Worm (Caenorhabditis elegans) whole organism, L2 larva: Measurements from ENCODE around the gene D1046.18.

ENCODE experiments used
- egl-27 ChIP-seq: sonication (generic microtip); optimal IDR thresholded peaks from 3 replicates; lab custom pipeline; 2017; ENCODE audit warnings: missing biosample characterization, missing genetic modification reagents, missing genetic modification characterization
- elt-1 ChIP-seq: fragments of 150-350 bp; optimal IDR thresholded peaks from 2 replicates; lab custom pipeline; 2014; ENCODE audit warnings: missing biosample characterization, missing genetic modification characterization
- lin-13 ChIP-seq: fragments of 150-350 bp; optimal IDR thresholded peaks from 2 replicates; lab custom pipeline; 2014; ENCODE audit warnings: missing biosample characterization, missing genetic modification reagents, missing genetic modification characterization
- nhr-11 ChIP-seq: fragments of 150-350 bp; optimal IDR thresholded peaks from 2 replicates; lab custom pipeline; 2014; ENCODE audit warnings: missing biosample characterization, missing genetic modification characterization
- nhr-77 ChIP-seq: fragments of 150-350 bp; optimal IDR thresholded peaks from 2 replicates; lab custom pipeline; 2014; ENCODE audit warnings: missing biosample characterization, missing genetic modification characterization
- zag-1 ChIP-seq: fragments of 150-350 bp; optimal IDR thresholded peaks from 2 replicates; lab custom pipeline; 2014; ENCODE audit warnings: missing biosample characterization, missing genetic modification characterization

DNA sequence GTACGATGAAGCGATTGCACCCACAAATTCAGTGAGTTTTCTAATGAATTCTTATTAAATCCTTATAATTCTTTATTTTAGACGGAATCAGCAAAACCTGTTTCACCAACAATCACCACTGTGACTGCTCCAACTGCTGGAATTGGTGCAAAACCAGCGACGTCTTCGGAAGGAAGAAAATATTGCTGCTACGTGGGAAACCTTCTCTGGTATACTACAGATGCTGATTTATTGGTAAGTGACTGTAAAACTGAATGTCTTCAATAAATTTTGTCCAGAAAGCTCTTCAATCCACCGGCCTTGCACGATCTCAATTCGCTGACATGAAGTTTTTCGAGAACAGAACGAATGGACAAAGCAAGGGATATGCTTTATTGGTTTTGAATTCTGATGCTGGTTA is 3.5 kb upstream of the D1046.18 start:
- TF ChIP-seq egl-27: no peak
- no peak for TF ChIP-seq lin-13 (GFP tag; lab: Kevin White, UChicago)
- no peak for TF ChIP-seq zag-1 (tag; lab: Kevin White, UChicago)
- no peak for TF ChIP-seq nhr-11
- no peak for TF ChIP-seq elt-1 (tag; lab: Kevin White, UChicago)
- TF ChIP-seq nhr-77 (tag; lab: Kevin White, UChicago): no peak
